Worm (Caenorhabditis elegans): ENCODE measurements around the gene H37A05.2.

ce11 chrV:13650800-13651199 lies 16.8 kb upstream of the H37A05.2 start:
- TF ChIP-seq ama-1 (optimal IDR thresholded peaks at IDR 0.05) (no peak), crh-2 (tag; optimal IDR thresholded peaks at IDR 0.05) (no peak), lsy-2 (tag; optimal IDR thresholded peaks at IDR 0.05) (no peak), mdl-1 (tag; optimal IDR thresholded peaks at IDR 0.05) (no peak), snpc-4 (tag; optimal IDR thresholded peaks at IDR 0.05) (no peak), lin-13 (GFP tag; optimal IDR thresholded peaks at IDR 0.05) (no peak)
